Worm (Caenorhabditis elegans) whole organism, L2 larva: Measurements from ENCODE around the gene fipr-14.

Experiments
- C34F6.9 ChIP-seq: fragments of 150-350 bp; optimal IDR thresholded peaks from 2 replicates; lab custom pipeline; 2014; ENCODE audit warnings: missing biosample characterization, missing genetic modification characterization
- F13H6.1 ChIP-seq: sonication (generic microtip); optimal IDR thresholded peaks from 2 replicates; lab custom pipeline; 2016; ENCODE audit warnings: missing genetic modification characterization, missing compliant biosample characterization
- R02D3.7 ChIP-seq: fragments of 150-350 bp; optimal IDR thresholded peaks from 2 replicates; lab custom pipeline; 2014; ENCODE audit warnings: missing biosample characterization, missing genetic modification characterization
- Y55F3AM.14 ChIP-seq: fragments of 200-800 bp; sonication (Bioruptor generic); optimal IDR thresholded peaks from 2 replicates; lab custom pipeline; 2018; ENCODE audit warnings: mild to moderate bottlenecking, missing genetic modification characterization, missing compliant biosample characterization
- ZK546.5 ChIP-seq: sonication (generic microtip); optimal IDR thresholded peaks from 2 replicates; lab custom pipeline; 2017; ENCODE audit warnings: missing biosample characterization, missing genetic modification characterization
- alr-1 ChIP-seq: fragments of 150-350 bp; optimal IDR thresholded peaks from 2 replicates; lab custom pipeline; 2014; ENCODE audit warnings: missing biosample characterization, missing genetic modification characterization
- aly-2 ChIP-seq: fragments of 150-350 bp; optimal IDR thresholded peaks from 2 replicates; lab custom pipeline; 2014; ENCODE audit warnings: missing biosample characterization, missing genetic modification characterization
- ama-1 ChIP-seq: fragments of 150-350 bp; optimal IDR thresholded peaks from 2 replicates; lab custom pipeline; 2018; ENCODE audit warnings: inconsistent platforms
- ceh-82 ChIP-seq: fragments of 150-350 bp; optimal IDR thresholded peaks from 2 replicates; lab custom pipeline; 2014; ENCODE audit warnings: missing biosample characterization, missing genetic modification characterization
- crh-2 ChIP-seq: sonication (generic microtip); optimal IDR thresholded peaks from 2 replicates; lab custom pipeline; 2017; ENCODE audit warnings: missing biosample characterization, missing genetic modification characterization
- dmd-4 ChIP-seq: sonication (generic microtip); optimal IDR thresholded peaks from 2 replicates; lab custom pipeline; 2017; ENCODE audit warnings: missing biosample characterization, missing genetic modification characterization
- egl-27 ChIP-seq: sonication (generic microtip); optimal IDR thresholded peaks from 3 replicates; lab custom pipeline; 2017; ENCODE audit warnings: missing biosample characterization, missing genetic modification reagents, missing genetic modification characterization
- elt-1 ChIP-seq: fragments of 150-350 bp; optimal IDR thresholded peaks from 2 replicates; lab custom pipeline; 2014; ENCODE audit warnings: missing biosample characterization, missing genetic modification characterization
- elt-3 ChIP-seq: sonication (generic microtip); optimal IDR thresholded peaks from 2 replicates; lab custom pipeline; 2017; ENCODE audit warnings: missing biosample characterization, missing genetic modification characterization
- fos-1 ChIP-seq: fragments of 150-350 bp; optimal IDR thresholded peaks from 2 replicates; lab custom pipeline; 2014; ENCODE audit warnings: missing biosample characterization, missing genetic modification characterization
- gmeb-1 ChIP-seq: fragments of 150-350 bp; optimal IDR thresholded peaks from 2 replicates; lab custom pipeline; 2014; ENCODE audit warnings: missing biosample characterization, missing genetic modification characterization
- lin-11 ChIP-seq: fragments of 150-350 bp; sonication (generic microtip); optimal IDR thresholded peaks from 2 replicates; lab custom pipeline; 2014; ENCODE audit warnings: missing biosample characterization, missing genetic modification characterization, inconsistent platforms, mixed read lengths
- lin-13 ChIP-seq: fragments of 150-350 bp; optimal IDR thresholded peaks from 2 replicates; lab custom pipeline; 2014; ENCODE audit warnings: missing biosample characterization, missing genetic modification reagents, missing genetic modification characterization
- lsy-2 ChIP-seq, 2 experiments: fragments of 150-350 bp in 1 of 2; sonication (generic microtip) in 1 of 2; optimal IDR thresholded peaks; 2 replicates each; lab custom pipeline; 2014 to 2017; ENCODE audit warnings: missing biosample characterization in 2 of 2, missing genetic modification characterization in 2 of 2
- mab-5 ChIP-seq: fragments of 150-350 bp; optimal IDR thresholded peaks from 2 replicates; lab custom pipeline; 2014; ENCODE audit warnings: missing biosample characterization, missing genetic modification characterization
- mbf-1 ChIP-seq: sonication (generic microtip); optimal IDR thresholded peaks from 2 replicates; lab custom pipeline; 2017; ENCODE audit warnings: missing biosample characterization, missing genetic modification characterization
- nhr-10 ChIP-seq: sonication (generic microtip); optimal IDR thresholded peaks from 2 replicates; lab custom pipeline; 2017; ENCODE audit warnings: missing biosample characterization, missing genetic modification characterization
- nhr-11 ChIP-seq: fragments of 150-350 bp; optimal IDR thresholded peaks from 2 replicates; lab custom pipeline; 2014; ENCODE audit warnings: missing biosample characterization, missing genetic modification characterization
- nhr-12 ChIP-seq: fragments of 150-350 bp; optimal IDR thresholded peaks from 2 replicates; lab custom pipeline; 2014; ENCODE audit warnings: missing biosample characterization, missing genetic modification characterization
- nhr-129 ChIP-seq: fragments of 150-350 bp; optimal IDR thresholded peaks from 2 replicates; lab custom pipeline; 2014; ENCODE audit warnings: missing biosample characterization, missing genetic modification characterization
- nhr-21 ChIP-seq: fragments of 150-350 bp; optimal IDR thresholded peaks from 2 replicates; lab custom pipeline; 2014; ENCODE audit warnings: missing biosample characterization, missing genetic modification characterization
- nhr-23 ChIP-seq: fragments of 150-350 bp; optimal IDR thresholded peaks from 2 replicates; lab custom pipeline; 2014; ENCODE audit warnings: missing biosample characterization, missing genetic modification reagents, missing genetic modification characterization
- nhr-237 ChIP-seq: fragments of 150-350 bp; optimal IDR thresholded peaks from 2 replicates; lab custom pipeline; 2014; ENCODE audit warnings: missing biosample characterization, missing genetic modification characterization
- nhr-25 ChIP-seq: fragments of 150-350 bp; sonication (generic microtip); optimal IDR thresholded peaks from 3 replicates; lab custom pipeline; 2014; ENCODE audit warnings: missing biosample characterization, missing genetic modification characterization
- nhr-77 ChIP-seq: fragments of 150-350 bp; optimal IDR thresholded peaks from 2 replicates; lab custom pipeline; 2014; ENCODE audit warnings: missing biosample characterization, missing genetic modification characterization
- peb-1 ChIP-seq: fragments of 150-350 bp; optimal IDR thresholded peaks from 2 replicates; lab custom pipeline; 2014; ENCODE audit warnings: missing biosample characterization, missing genetic modification characterization
- sem-4 ChIP-seq: fragments of 150-350 bp; optimal IDR thresholded peaks from 2 replicates; lab custom pipeline; 2014; ENCODE audit warnings: missing biosample characterization, missing genetic modification reagents, missing genetic modification characterization
- skn-1 ChIP-seq: sonication (generic microtip); optimal IDR thresholded peaks from 2 replicates; lab custom pipeline; 2017; ENCODE audit warnings: missing biosample characterization, missing genetic modification characterization
- sma-9 ChIP-seq, 2 experiments: fragments of 150-350 bp in 1 of 2; sonication (generic microtip) in 1 of 2; optimal IDR thresholded peaks; 2 replicates each; lab custom pipeline; 2014 to 2016; ENCODE audit warnings: missing genetic modification characterization in 2 of 2, mild to moderate bottlenecking in 1 of 2, missing biosample characterization in 1 of 2, missing compliant biosample characterization in 1 of 2, missing genetic modification reagents in 1 of 2, moderate library complexity in 1 of 2
- snpc-4 ChIP-seq: fragments of 150-350 bp; optimal IDR thresholded peaks from 2 replicates; lab custom pipeline; 2014; ENCODE audit warnings: missing biosample characterization, missing genetic modification characterization
- unc-39 ChIP-seq: fragments of 150-350 bp; optimal IDR thresholded peaks from 2 replicates; lab custom pipeline; 2014; ENCODE audit warnings: missing biosample characterization, missing genetic modification characterization
- unc-55 ChIP-seq: fragments of 150-350 bp; sonication (generic microtip); optimal IDR thresholded peaks from 3 replicates; lab custom pipeline; 2014; ENCODE audit warnings: missing biosample characterization, missing genetic modification reagents, missing genetic modification characterization
- unc-62 ChIP-seq: fragments of 150-350 bp; optimal IDR thresholded peaks from 2 replicates; lab custom pipeline; 2014; ENCODE audit warnings: missing biosample characterization, missing genetic modification reagents, missing genetic modification characterization
- zag-1 ChIP-seq: fragments of 150-350 bp; optimal IDR thresholded peaks from 2 replicates; lab custom pipeline; 2014; ENCODE audit warnings: missing biosample characterization, missing genetic modification characterization
- ztf-11 ChIP-seq: sonication (generic microtip); optimal IDR thresholded peaks from 2 replicates; lab custom pipeline; 2017; ENCODE audit warnings: missing biosample characterization, missing genetic modification characterization
- ztf-4 ChIP-seq: fragments of 150-350 bp; optimal IDR thresholded peaks from 2 replicates; lab custom pipeline; 2014; ENCODE audit warnings: missing biosample characterization, missing genetic modification characterization

The fipr-14 gene

DNA sequence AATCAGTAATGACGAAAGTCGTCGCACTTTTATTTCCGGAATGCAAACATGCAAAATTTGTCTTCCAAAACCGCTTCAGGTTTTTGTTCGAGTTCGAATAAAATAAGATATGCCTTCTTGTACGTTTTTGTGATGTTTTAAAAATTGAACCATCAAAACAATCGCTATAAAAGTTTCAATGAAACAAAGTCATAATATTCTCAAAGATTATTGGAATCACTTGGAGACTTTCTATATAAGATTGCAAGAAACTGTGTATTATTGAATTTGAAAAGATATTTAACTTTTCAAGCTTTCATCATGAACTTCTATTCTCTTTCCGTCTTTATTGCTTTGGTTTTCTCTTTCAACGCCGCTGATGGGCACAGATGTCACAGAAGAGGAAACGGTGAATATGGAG is at the start of gene fipr-14:
Gene fipr-14 (plus strand): TSS at position 301 of the 400 bp plus-strand sequence.
- TF ChIP-seq C34F6.9 (tag; lab: Kevin White, UChicago) (no peak), sma-9 (GFP tag; optimal IDR thresholded peaks at IDR 0.05; lab: Kevin White, UChicago) (no peak), sma-9 (tag; optimal IDR thresholded peaks at IDR 0.05; lab: Kevin White, UChicago) (no peak), sem-4 (tag; lab: Kevin White, UChicago) (no peak), mbf-1 (tag; lab: Kevin White, UChicago) (no peak), R02D3.7 (tag; lab: Kevin White, UChicago) (no peak), crh-2 (tag; lab: Kevin White, UChicago) (no peak), aly-2 (tag; lab: Kevin White, UChicago) (no peak), nhr-77 (tag; lab: Kevin White, UChicago) (no peak), snpc-4 (tag; lab: Kevin White, UChicago) (no peak), ceh-82 (tag; lab: Kevin White, UChicago) (no peak), ztf-4 (tag; lab: Kevin White, UChicago) (no peak), Y55F3AM.14 (GFP tag; lab: Kevin White, UChicago) (no peak), ztf-11 (no peak), unc-62 (GFP tag; lab: Kevin White, UChicago) (no peak), nhr-11 (no peak), fos-1 (tag; lab: Kevin White, UChicago) (no peak), nhr-237 (tag; lab: Kevin White, UChicago) (no peak), peb-1 (tag; lab: Kevin White, UChicago) (no peak), elt-3 (tag; lab: Kevin White, UChicago) (no peak), F13H6.1 (tag; lab: Kevin White, UChicago) (no peak)

DNA sequence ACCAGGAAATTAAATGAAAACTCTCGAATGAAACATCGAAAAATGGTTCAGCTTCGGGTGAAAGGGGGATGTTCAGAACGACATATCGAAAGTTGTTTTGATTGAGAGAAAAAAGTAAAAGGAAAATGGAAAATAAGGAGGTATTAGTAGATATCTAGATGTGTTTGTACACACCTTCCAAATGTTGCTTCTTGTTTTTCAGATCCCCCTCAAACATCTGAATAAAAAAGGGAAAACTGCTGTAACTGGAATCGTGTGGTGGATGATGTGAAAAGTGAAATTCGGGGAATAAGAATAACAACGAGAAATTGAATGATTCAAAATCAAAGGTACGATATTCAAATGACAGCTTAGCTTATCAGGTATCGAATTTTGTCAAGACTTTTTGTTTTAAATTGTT is 48.9 kb upstream of the fipr-14 start, which contains the start of gene npax-3:
Gene npax-3 (minus strand): TSS at position 101 of the 400 bp plus-strand sequence.
- no peak for TF ChIP-seq ama-1 (lab: Kevin White, UChicago)
- TF ChIP-seq, all 48 proteins: peak for 0

DNA sequence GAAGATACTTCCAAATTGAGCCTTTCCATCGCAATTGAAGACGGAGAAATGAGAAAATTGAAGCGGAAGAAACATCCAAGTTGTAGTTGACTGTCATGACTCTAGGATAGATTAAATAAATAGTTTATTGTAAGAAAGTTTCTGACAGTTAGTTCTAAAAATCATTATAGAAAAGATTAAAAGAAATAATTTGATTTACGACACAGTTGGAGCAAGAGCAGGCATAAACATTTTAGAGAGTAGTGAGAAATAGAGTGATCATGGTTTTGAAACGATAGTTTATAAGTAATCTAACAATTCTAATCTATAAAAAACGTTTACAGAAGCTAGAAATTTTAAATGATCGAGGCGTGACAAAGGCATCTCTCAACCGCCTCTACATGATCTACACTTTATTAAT is 44.8 kb upstream of the fipr-14 start, which contains the start of gene best-15:
Gene best-15 (minus strand): TSS at position 101 of the 400 bp plus-strand sequence.
- no peak for TF ChIP-seq sem-4 (tag; lab: Kevin White, UChicago)
- no peak for TF ChIP-seq ZK546.5 (tag; lab: Kevin White, UChicago)
- no peak for TF ChIP-seq ama-1 (lab: Kevin White, UChicago)
- no peak for TF ChIP-seq elt-1 (tag; lab: Kevin White, UChicago)
- no peak for TF ChIP-seq unc-39 (tag; lab: Kevin White, UChicago)
- no peak for TF ChIP-seq nhr-12 (tag; lab: Kevin White, UChicago)
- no peak for TF ChIP-seq nhr-21
- TF ChIP-seq C34F6.9 (tag; lab: Kevin White, UChicago), result no peak

DNA sequence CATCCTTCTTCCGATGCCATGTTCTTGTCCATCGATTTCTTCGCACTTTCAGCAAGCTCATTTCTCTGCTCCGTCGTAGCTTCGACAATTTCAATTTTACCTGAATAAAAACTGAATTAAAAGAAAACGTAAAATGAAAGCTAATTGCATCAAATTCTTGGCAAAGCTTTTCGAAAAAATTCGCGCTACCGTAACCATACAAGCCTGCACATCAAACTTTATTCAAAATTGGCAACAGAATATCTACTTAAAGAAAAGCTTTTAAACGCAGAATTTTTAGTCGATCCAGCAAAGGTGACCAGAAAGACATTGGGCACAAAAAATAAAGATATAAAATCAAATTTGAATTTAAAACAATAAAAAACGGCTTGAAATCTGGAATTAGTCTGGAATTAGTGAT is 34.7 kb upstream of the fipr-14 start:
- TF ChIP-seq lin-11 (tag; lab: Kevin White, UChicago) (no peak), gmeb-1 (tag; lab: Kevin White, UChicago) (no peak), lin-13 (no peak), C34F6.9 (tag; lab: Kevin White, UChicago) (no peak), nhr-23 (no peak), dmd-4 (tag; lab: Kevin White, UChicago) (no peak), skn-1 (tag; lab: Kevin White, UChicago) (no peak), ama-1 (lab: Kevin White, UChicago) (no peak), mab-5 (no peak), nhr-12 (tag; lab: Kevin White, UChicago) (no peak), ZK546.5 (tag; lab: Kevin White, UChicago) (no peak), zag-1 (tag; lab: Kevin White, UChicago) (no peak), mbf-1 (tag; lab: Kevin White, UChicago) (no peak), elt-3 (tag; lab: Kevin White, UChicago) (no peak), aly-2 (tag; lab: Kevin White, UChicago) (no peak), unc-62 (GFP tag; lab: Kevin White, UChicago) (no peak)

DNA sequence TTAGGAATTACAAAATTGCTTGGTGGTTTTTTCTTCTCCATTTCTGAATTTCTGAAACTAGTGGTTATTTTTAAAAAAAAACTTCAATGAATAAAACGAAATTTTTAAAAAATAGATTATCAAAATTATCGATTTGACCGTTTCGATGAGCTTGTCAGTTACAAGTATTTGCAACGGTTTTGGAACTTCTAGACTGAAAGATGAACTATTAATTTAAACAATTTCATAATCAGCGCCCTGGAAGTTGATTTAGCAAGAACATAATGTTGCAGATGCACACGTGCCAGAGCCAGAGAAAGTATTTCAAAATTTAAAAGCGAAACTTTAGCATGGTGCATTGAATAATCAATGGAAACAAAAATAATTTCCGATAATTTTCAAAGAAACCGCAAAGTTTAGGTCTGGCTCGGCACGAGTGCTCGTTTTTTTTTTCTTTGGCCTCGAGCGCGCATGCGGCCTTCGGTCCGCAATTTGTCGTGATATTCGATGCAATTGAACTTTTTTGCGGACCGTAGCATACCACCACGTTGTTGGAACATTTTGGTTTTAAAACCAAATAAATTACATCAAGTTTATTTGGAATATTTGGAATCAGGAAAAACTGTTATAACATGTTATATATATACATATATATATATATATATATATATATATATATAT is 34.1 kb upstream of the fipr-14 start, which contains the start of gene T11G6.5:
Gene T11G6.5 (minus strand): TSS at position 51 of the 660 bp plus-strand sequence.
- TF ChIP-seq zag-1 (tag; lab: Kevin White, UChicago) (no peak), elt-3 (tag; lab: Kevin White, UChicago) (no peak), F13H6.1 (tag; lab: Kevin White, UChicago) (peak; percentile 7), ZK546.5 (tag; lab: Kevin White, UChicago) (no peak), alr-1 (no peak), elt-1 (tag; lab: Kevin White, UChicago) (no peak), nhr-77 (tag; lab: Kevin White, UChicago) (no peak), nhr-10 (tag; lab: Kevin White, UChicago) (no peak), unc-62 (GFP tag; lab: Kevin White, UChicago) (no peak), lsy-2 (tag; optimal IDR thresholded peaks at IDR 0.05; lab: Kevin White, UChicago) (peak; percentile 76 to 95), unc-55 (peak; percentile 41), nhr-21 (no peak), lin-13 (peak; percentile 26), egl-27 (tag; lab: Kevin White, UChicago) (no peak), nhr-129 (tag; lab: Kevin White, UChicago) (peak; percentile 19), C34F6.9 (tag; lab: Kevin White, UChicago) (peak; percentile 48), nhr-25 (tag; lab: Kevin White, UChicago) (no peak), peb-1 (tag; lab: Kevin White, UChicago) (no peak), sem-4 (tag; lab: Kevin White, UChicago) (no peak)
- TF ChIP-seq, all 48 proteins: peak for 6
